Fruit fly (Drosophila melanogaster): ENCODE measurements around the gene CG34165.

The CG34165 gene

DNA sequence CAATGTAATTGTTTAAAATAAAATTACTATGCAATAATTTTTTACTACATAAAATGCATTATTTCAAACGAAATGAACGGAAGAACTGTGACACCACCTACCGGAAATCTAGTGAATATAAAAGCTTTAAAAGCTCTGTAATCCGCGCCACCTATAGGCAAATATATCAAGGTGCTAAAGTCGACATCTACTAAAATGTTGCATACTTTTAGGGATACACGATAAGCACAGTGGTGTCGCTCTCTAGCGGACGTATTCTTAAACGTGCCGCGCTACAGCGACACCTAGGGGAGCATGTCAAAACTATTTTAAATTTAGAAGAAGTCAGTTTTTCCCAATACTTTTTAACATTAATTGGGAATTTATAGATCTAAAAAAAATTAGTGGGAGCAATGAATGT is 7.4 kb upstream of the CG34165 start (continued):
- no peak for TF ChIP-seq sima (GFP tag; optimal IDR thresholded peaks at IDR 0.05)
- peak; percentile 81 for TF ChIP-seq dysf (GFP tag; IDR thresholded peaks at IDR 0.05)
- TF ChIP-seq CG9932 (GFP tag; IDR thresholded peaks at IDR 0.05): peak; percentile 79
- TF ChIP-seq usp (GFP tag; optimal IDR thresholded peaks at IDR 0.05): no peak
- TF ChIP-seq repo (GFP tag; optimal IDR thresholded peaks at IDR 0.05): peak; percentile 78
- TF ChIP-seq gro (GFP tag; optimal IDR thresholded peaks at IDR 0.05): peak; percentile 70
- TF ChIP-seq tup (GFP tag; optimal IDR thresholded peaks at IDR 0.05): no peak
- no peak for TF ChIP-seq h (optimal IDR thresholded peaks at IDR 0.05)
- TF ChIP-seq sisA (GFP tag; IDR thresholded peaks at IDR 0.05): peak; percentile 77
- TF ChIP-seq H2.0 (GFP tag; IDR thresholded peaks at IDR 0.05): peak; percentile 40; the same call in 1 of the 2 replicates
- TF ChIP-seq CG6791 (GFP tag; IDR thresholded peaks at IDR 0.05; ENCODE audit: partially characterized antibody): peak; percentile 72; the same call in 2 of the 3 replicates
- TF ChIP-seq cg (GFP tag; optimal IDR thresholded peaks at IDR 0.05): no peak
- no peak for TF ChIP-seq nom (GFP tag; optimal IDR thresholded peaks at IDR 0.05)
- peak; percentile 66 for TF ChIP-seq CG2120 (GFP tag; optimal IDR thresholded peaks at IDR 0.05)
- peak; percentile 29; the same call in 1 of the 2 replicates for TF ChIP-seq dimm (GFP tag; IDR thresholded peaks at IDR 0.05)
- TF ChIP-seq CG10209 (GFP tag; optimal IDR thresholded peaks at IDR 0.05): peak; percentile 50
- peak; percentile 35 for TF ChIP-seq CG4404 (GFP tag; IDR thresholded peaks at IDR 0.05)
- TF ChIP-seq CG10431 (GFP tag; optimal IDR thresholded peaks at IDR 0.05): no peak
- peak; percentile 63 for TF ChIP-seq danr (GFP tag; IDR thresholded peaks at IDR 0.05)
- TF ChIP-seq CG11695 (GFP tag; IDR thresholded peaks at IDR 0.05): 0 out of 3 replicates have a peak, but pooled peaks have one; percentile 48
- peak; percentile 36 for TF ChIP-seq scrt (GFP tag; optimal IDR thresholded peaks at IDR 0.05)
- TF ChIP-seq lbe (GFP tag; optimal IDR thresholded peaks at IDR 0.05): no peak
- TF ChIP-seq CG5245 (GFP tag; optimal IDR thresholded peaks at IDR 0.05): peak; percentile 94
- peak; percentile 45 for TF ChIP-seq Atf3 (GFP tag; optimal IDR thresholded peaks at IDR 0.05)
- TF ChIP-seq gcm (GFP tag; optimal IDR thresholded peaks at IDR 0.05): no peak
- TF ChIP-seq CG9727 (GFP tag; optimal IDR thresholded peaks at IDR 0.05): peak; percentile 62
- TF ChIP-seq CG13296 (GFP tag; optimal IDR thresholded peaks at IDR 0.05): peak; percentile 11
- TF ChIP-seq vvl (GFP tag; IDR thresholded peaks at IDR 0.05): peak; percentile 85
- TF ChIP-seq Doc3 (GFP tag; IDR thresholded peaks at IDR 0.05; ENCODE audit: partially characterized antibody): no peak
- TF ChIP-seq CG17568 (GFP tag; optimal IDR thresholded peaks at IDR 0.05): no peak
- peak; percentile 78 for TF ChIP-seq pnt (GFP tag; optimal IDR thresholded peaks at IDR 0.05)
- TF ChIP-seq fd96Cb (tag; optimal IDR thresholded peaks at IDR 0.05): peak; percentile 58
- TF ChIP-seq unpg (GFP tag; optimal IDR thresholded peaks at IDR 0.05): peak; percentile 31
- TF ChIP-seq crc (GFP tag; optimal IDR thresholded peaks at IDR 0.05): peak; percentile 42
- peak; percentile 39 for TF ChIP-seq Jarid2 (GFP tag; optimal IDR thresholded peaks at IDR 0.05)
- TF ChIP-seq CG12071 (GFP tag; optimal IDR thresholded peaks at IDR 0.05): peak; percentile 50
- TF ChIP-seq Abd-B (GFP tag; optimal IDR thresholded peaks at IDR 0.05): peak; percentile 42
- TF ChIP-seq Side (GFP tag; optimal IDR thresholded peaks at IDR 0.05): peak; percentile 76
- peak; percentile 96 for TF ChIP-seq Ets65A (GFP tag)
- peak; percentile 51; the same call in 1 of the 2 replicates for TF ChIP-seq Ada2b (GFP tag; IDR thresholded peaks at IDR 0.05)
- TF ChIP-seq knrl (GFP tag; IDR thresholded peaks at IDR 0.05; ENCODE audit: partially characterized antibody): peak; percentile 37; the same call in 1 of the 3 replicates
- peak; percentile 77 for TF ChIP-seq lmd (GFP tag; IDR thresholded peaks at IDR 0.05)
- TF ChIP-seq Oli (tag; optimal IDR thresholded peaks at IDR 0.05): peak; percentile 15
- peak; percentile 86 for TF ChIP-seq Antp (GFP tag; optimal IDR thresholded peaks at IDR 0.05)
- TF ChIP-seq CG12769 (tag; optimal IDR thresholded peaks at IDR 0.05): peak; percentile 22
- TF ChIP-seq CG31224 (GFP tag; IDR thresholded peaks at IDR 0.05): 0 out of 2 replicates have a peak, but pooled peaks have one; percentile 7
- no peak for TF ChIP-seq fru (optimal IDR thresholded peaks at IDR 0.05)
- no peak for TF ChIP-seq CG3995 (GFP tag; optimal IDR thresholded peaks at IDR 0.05)
- peak; percentile 83 for TF ChIP-seq Dad (GFP tag; optimal IDR thresholded peaks at IDR 0.05)
- TF ChIP-seq E2f2 (GFP tag; IDR thresholded peaks at IDR 0.05): peak; percentile 60
- TF ChIP-seq Scr (GFP tag; IDR thresholded peaks at IDR 0.05; ENCODE audit: partially characterized antibody): no peak
- TF ChIP-seq br (optimal IDR thresholded peaks at IDR 0.05): no peak

Data from whole organism, embryonic.